Worm (Caenorhabditis elegans): Measurements from ENCODE around the gene acs-14.

DNA sequence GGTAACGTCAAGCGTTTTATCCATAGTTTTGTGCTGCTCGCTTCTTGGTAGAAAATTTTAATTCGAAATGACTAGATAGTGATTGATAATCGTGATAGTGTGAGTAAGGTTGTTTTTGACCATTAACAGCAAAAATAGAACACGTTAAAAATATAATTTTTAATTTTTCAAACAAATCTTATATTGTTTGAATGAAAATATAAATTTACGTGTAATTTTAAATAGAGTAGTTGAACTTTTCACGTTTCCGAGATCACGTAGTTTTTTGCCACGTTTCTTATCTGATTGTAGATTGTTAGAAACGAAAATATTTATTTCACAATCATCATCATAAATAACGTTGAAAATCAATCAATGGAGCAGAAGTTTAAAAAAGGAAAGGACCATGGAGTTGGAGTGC lies 23.5 kb downstream of the acs-14 start, which contains the start of the genes C50F4.10 and pfk-1.2:
- TF ChIP-seq him-1 (tag; optimal IDR thresholded peaks at IDR 0.05) (no peak), W03F9.2 (tag; optimal IDR thresholded peaks at IDR 0.05) (no peak), dao-5 (tag; optimal IDR thresholded peaks at IDR 0.05) (no peak)
